Worm (Caenorhabditis elegans) whole organism, L4 larva: Measurements from ENCODE around the gene lgc-47.

Experiments
- Y105C5A.15 ChIP-seq: fragments of 200-800 bp; sonication (Bioruptor generic); IDR thresholded peaks from 2 replicates; pipeline ENCODE4 v1.3.6; 2022; ENCODE audit warnings: missing genetic modification characterization, missing compliant biosample characterization
- Y48G9A.11 ChIP-seq: fragments of 200-800 bp; sonication (Bioruptor generic); IDR thresholded peaks from 2 replicates; pipeline ENCODE4 v1.3.6; 2022; ENCODE audit warnings: missing genetic modification reagents, missing genetic modification characterization, missing compliant biosample characterization
- Y5F2A.4 ChIP-seq: fragments of 200-800 bp; sonication (Bioruptor generic); optimal IDR thresholded peaks from 2 replicates; lab custom pipeline; 2018; ENCODE audit warnings: mild to moderate bottlenecking, missing genetic modification characterization, missing compliant biosample characterization
- Y75B8A.6 ChIP-seq: fragments of 200-800 bp; sonication (Bioruptor generic); IDR thresholded peaks from 2 replicates; pipeline ENCODE4 v1.3.6; 2022; ENCODE audit warnings: missing genetic modification reagents, missing genetic modification characterization, missing compliant biosample characterization
- ZK546.5 ChIP-seq, 2 experiments: sonication (generic microtip); optimal IDR thresholded peaks; 2 replicates each; lab custom pipeline; 2017; ENCODE audit warnings: missing biosample characterization in 2 of 2, missing genetic modification characterization in 2 of 2
- aly-2 ChIP-seq: sonication (generic microtip); optimal IDR thresholded peaks from 2 replicates; lab custom pipeline; 2018; ENCODE audit warnings: missing biosample characterization, missing genetic modification characterization
- attf-4 ChIP-seq: sonication (generic microtip); optimal IDR thresholded peaks from 3 replicates; lab custom pipeline; 2017; ENCODE audit warnings: missing biosample characterization, missing genetic modification characterization
- ceh-28 ChIP-seq: fragments of 150-350 bp; optimal IDR thresholded peaks from 2 replicates; lab custom pipeline; 2014; ENCODE audit warnings: missing biosample characterization, missing genetic modification reagents, missing genetic modification characterization
- ceh-32 ChIP-seq: sonication (generic microtip); optimal IDR thresholded peaks from 2 replicates; lab custom pipeline; 2016; ENCODE audit warnings: mild to moderate bottlenecking, missing genetic modification characterization, missing compliant biosample characterization; ENCODE audit not compliant: poor library complexity
- cey-2 ChIP-seq: sonication (generic microtip); optimal IDR thresholded peaks from 3 replicates; lab custom pipeline; 2017; ENCODE audit warnings: missing genetic modification characterization, mild to moderate bottlenecking, missing compliant biosample characterization, antibody characterized with exemption, borderline replicate concordance; ENCODE audit not compliant: insufficient read depth
- ctbp-1 ChIP-seq: fragments of 200-800 bp; sonication (Bioruptor generic); IDR thresholded peaks from 2 replicates; pipeline ENCODE4 v1.3.6; 2022; ENCODE audit warnings: missing genetic modification reagents, missing genetic modification characterization, missing compliant biosample characterization
- daf-12 ChIP-seq: fragments of 150-350 bp; optimal IDR thresholded peaks from 2 replicates; lab custom pipeline; 2014; ENCODE audit warnings: missing biosample characterization, missing genetic modification reagents, missing genetic modification characterization
- dmd-8 ChIP-seq: fragments of 200-800 bp; sonication (Bioruptor generic); IDR thresholded peaks from 2 replicates; pipeline ENCODE4 v1.3.6; 2022; ENCODE audit warnings: missing genetic modification characterization, missing compliant biosample characterization
- dpl-1 ChIP-seq: fragments of 150-350 bp; optimal IDR thresholded peaks from 2 replicates; lab custom pipeline; 2014; ENCODE audit warnings: missing biosample characterization, missing genetic modification reagents, missing genetic modification characterization
- egl-27 ChIP-seq: sonication (generic microtip); optimal IDR thresholded peaks from 3 replicates; lab custom pipeline; 2017; ENCODE audit warnings: missing biosample characterization, missing genetic modification reagents, missing genetic modification characterization
- egl-43 ChIP-seq: fragments of 200-800 bp; sonication (Bioruptor generic); IDR thresholded peaks from 2 replicates; pipeline ENCODE4 v1.3.6; 2022; ENCODE audit warnings: missing genetic modification reagents, missing genetic modification characterization, missing compliant biosample characterization
- fos-1 ChIP-seq: fragments of 150-350 bp; optimal IDR thresholded peaks from 2 replicates; lab custom pipeline; 2014; ENCODE audit warnings: missing biosample characterization, missing genetic modification characterization
- hlh-11 ChIP-seq: fragments of 200-800 bp; sonication (Bioruptor generic); optimal IDR thresholded peaks from 2 replicates; lab custom pipeline; 2018; ENCODE audit warnings: mild to moderate bottlenecking, missing genetic modification characterization, missing compliant biosample characterization
- hmg-1.1 ChIP-seq: fragments of 200-800 bp; sonication (Bioruptor generic); IDR thresholded peaks from 2 replicates; pipeline ENCODE4 v1.3.6; 2022; ENCODE audit warnings: missing genetic modification reagents, missing genetic modification characterization, missing compliant biosample characterization
- jun-1 ChIP-seq: fragments of 150-350 bp; optimal IDR thresholded peaks from 2 replicates; lab custom pipeline; 2014; ENCODE audit warnings: missing biosample characterization, missing genetic modification reagents, missing genetic modification characterization
- lin-15B ChIP-seq: fragments of 150-350 bp; sonication (generic microtip); optimal IDR thresholded peaks from 3 replicates; lab custom pipeline; 2014; ENCODE audit warnings: missing biosample characterization, missing genetic modification characterization
- lin-38 ChIP-seq: fragments of 200-800 bp; sonication (Bioruptor generic); IDR thresholded peaks from 2 replicates; pipeline ENCODE4 v1.3.6; 2022; ENCODE audit warnings: missing genetic modification reagents, missing genetic modification characterization, missing compliant biosample characterization
- lir-3 ChIP-seq: sonication (generic microtip); optimal IDR thresholded peaks from 2 replicates; lab custom pipeline; 2016; ENCODE audit warnings: mild to moderate bottlenecking, missing genetic modification characterization, missing compliant biosample characterization
- lsy-2 ChIP-seq, 2 experiments: fragments of 150-350 bp in 1 of 2; sonication (generic microtip) in 1 of 2; optimal IDR thresholded peaks; 2 replicates each; lab custom pipeline; 2014 to 2017; ENCODE audit warnings: missing biosample characterization in 2 of 2, missing genetic modification characterization in 2 of 2
- madf-5 ChIP-seq, 2 experiments: fragments of 200-800 bp; sonication (Bioruptor generic); IDR thresholded peaks; 2 replicates each; pipeline ENCODE4 v1.3.6; 2022; ENCODE audit warnings: missing compliant biosample characterization in 2 of 2, missing genetic modification characterization in 2 of 2
- madf-9 ChIP-seq: fragments of 200-800 bp; sonication (Bioruptor generic); conservative IDR thresholded peaks from 2 replicates; pipeline ENCODE4 v1.3.6; 2022; ENCODE audit warnings: missing genetic modification reagents, missing genetic modification characterization, missing compliant biosample characterization
- mdl-1 ChIP-seq, 2 experiments: fragments of 150-350 bp in 1 of 2; sonication (generic microtip) in 1 of 2; optimal IDR thresholded peaks; 2 replicates each; lab custom pipeline; 2014 to 2017; ENCODE audit warnings: missing biosample characterization in 2 of 2, missing genetic modification characterization in 2 of 2
- mep-1 ChIP-seq: fragments of 150-350 bp; sonication (generic microtip); optimal IDR thresholded peaks from 3 replicates; lab custom pipeline; 2014; ENCODE audit warnings: missing biosample characterization, missing genetic modification characterization
- mes-2 ChIP-seq: sonication (generic microtip); optimal IDR thresholded peaks from 2 replicates; lab custom pipeline; 2016; ENCODE audit warnings: missing genotype, mild to moderate bottlenecking, missing genetic modification characterization, missing compliant biosample characterization; ENCODE audit not compliant: poor library complexity, severe bottlenecking
- mxl-2 ChIP-seq: fragments of 200-800 bp; sonication (Bioruptor generic); conservative IDR thresholded peaks from 2 replicates; pipeline ENCODE4 v1.3.6; 2022; ENCODE audit warnings: missing genetic modification reagents, missing genetic modification characterization, missing compliant biosample characterization
- mxl-3 ChIP-seq: fragments of 200-800 bp; sonication (Bioruptor generic); optimal IDR thresholded peaks from 2 replicates; lab custom pipeline; 2018; ENCODE audit warnings: mild to moderate bottlenecking, missing genetic modification characterization, missing compliant biosample characterization
- nhr-11 ChIP-seq: fragments of 150-350 bp; optimal IDR thresholded peaks from 2 replicates; lab custom pipeline; 2014; ENCODE audit warnings: missing biosample characterization, missing genetic modification characterization
- nhr-111 ChIP-seq: fragments of 200-800 bp; sonication (Bioruptor generic); optimal IDR thresholded peaks from 2 replicates; lab custom pipeline; 2018; ENCODE audit warnings: mild to moderate bottlenecking, missing genetic modification characterization, missing compliant biosample characterization
- nhr-237 ChIP-seq: sonication (generic microtip); optimal IDR thresholded peaks from 2 replicates; lab custom pipeline; 2017; ENCODE audit warnings: missing biosample characterization, missing genetic modification characterization
- nhr-48 ChIP-seq: sonication (generic microtip); optimal IDR thresholded peaks from 2 replicates; lab custom pipeline; 2016; ENCODE audit warnings: mild to moderate bottlenecking, missing genetic modification characterization, missing compliant biosample characterization
- nhr-6 ChIP-seq: fragments of 150-350 bp; optimal IDR thresholded peaks from 2 replicates; lab custom pipeline; 2014; ENCODE audit warnings: missing biosample characterization, missing genetic modification characterization
- pha-4 ChIP-seq, 2 experiments: fragments of 150-350 bp in 1 of 2; fragments of 200-800 bp in 1 of 2; sonication (Bioruptor generic) in 1 of 2; IDR thresholded peaks in 1 of 2; optimal IDR thresholded peaks in 1 of 2; 2 replicates each; pipeline versions ENCODE4 v1.3.6 to Lab custom; 2014 to 2022; ENCODE audit warnings: missing genetic modification characterization in 2 of 2, missing genetic modification reagents in 2 of 2, missing biosample characterization in 1 of 2, missing compliant biosample characterization in 1 of 2
- rbr-2 ChIP-seq: sonication (generic microtip); optimal IDR thresholded peaks from 2 replicates; lab custom pipeline; 2016; ENCODE audit warnings: missing genotype, missing genetic modification characterization, missing compliant biosample characterization
- saeg-2 ChIP-seq: fragments of 200-800 bp; sonication (Bioruptor generic); IDR thresholded peaks from 2 replicates; pipeline ENCODE4 v1.3.6; 2022; ENCODE audit warnings: missing genetic modification reagents, missing genetic modification characterization, missing compliant biosample characterization
- sdz-12 ChIP-seq: fragments of 200-800 bp; sonication (Bioruptor generic); optimal IDR thresholded peaks from 2 replicates; lab custom pipeline; 2018; ENCODE audit warnings: mild to moderate bottlenecking, missing genetic modification characterization, missing compliant biosample characterization
- skn-1 ChIP-seq: fragments of 150-350 bp; optimal IDR thresholded peaks from 2 replicates; lab custom pipeline; 2014; ENCODE audit warnings: missing biosample characterization, missing genetic modification characterization
- snpc-1.2 ChIP-seq: fragments of 200-800 bp; sonication (Bioruptor generic); IDR thresholded peaks from 2 replicates; pipeline ENCODE4 v1.3.6; 2022; ENCODE audit warnings: missing genetic modification reagents, missing genetic modification characterization, missing compliant biosample characterization
- snpc-4 ChIP-seq: fragments of 150-350 bp; optimal IDR thresholded peaks from 2 replicates; lab custom pipeline; 2014; ENCODE audit warnings: missing biosample characterization, missing genetic modification characterization
- tag-97 ChIP-seq: fragments of 200-800 bp; sonication (Bioruptor generic); IDR thresholded peaks from 2 replicates; pipeline ENCODE4 v1.3.6; 2022; ENCODE audit warnings: missing genetic modification characterization, missing compliant biosample characterization
- tra-1 ChIP-seq: fragments of 200-800 bp; sonication (Bioruptor generic); IDR thresholded peaks from 2 replicates; pipeline ENCODE4 v1.3.6; 2022; ENCODE audit warnings: missing genetic modification reagents, missing genetic modification characterization, missing compliant biosample characterization
- unc-130 ChIP-seq: sonication (generic microtip); optimal IDR thresholded peaks from 2 replicates; lab custom pipeline; 2016; ENCODE audit warnings: missing genetic modification reagents, missing genetic modification characterization, missing compliant biosample characterization
- vab-7 ChIP-seq: fragments of 200-800 bp; sonication (Bioruptor generic); IDR thresholded peaks from 2 replicates; pipeline ENCODE4 v1.3.6; 2022; ENCODE audit warnings: missing genetic modification reagents, missing genetic modification characterization, missing compliant biosample characterization
- zfp-2 ChIP-seq: sonication (generic microtip); optimal IDR thresholded peaks from 2 replicates; lab custom pipeline; 2016; ENCODE audit warnings: mild to moderate bottlenecking, missing genetic modification characterization, missing compliant biosample characterization
- zfp-3 ChIP-seq: fragments of 200-800 bp; sonication (Bioruptor generic); conservative IDR thresholded peaks from 2 replicates; pipeline ENCODE4 v1.3.6; 2022; ENCODE audit warnings: missing genetic modification reagents, missing genetic modification characterization, missing compliant biosample characterization
- zip-11 ChIP-seq: fragments of 200-800 bp; sonication (Bioruptor generic); IDR thresholded peaks from 2 replicates; pipeline ENCODE4 v1.3.6; 2022; ENCODE audit warnings: missing genetic modification characterization, missing compliant biosample characterization
- ztf-11 ChIP-seq: fragments of 150-350 bp; optimal IDR thresholded peaks from 2 replicates; lab custom pipeline; 2014; ENCODE audit warnings: missing biosample characterization, missing genetic modification characterization

The lgc-47 gene

DNA sequence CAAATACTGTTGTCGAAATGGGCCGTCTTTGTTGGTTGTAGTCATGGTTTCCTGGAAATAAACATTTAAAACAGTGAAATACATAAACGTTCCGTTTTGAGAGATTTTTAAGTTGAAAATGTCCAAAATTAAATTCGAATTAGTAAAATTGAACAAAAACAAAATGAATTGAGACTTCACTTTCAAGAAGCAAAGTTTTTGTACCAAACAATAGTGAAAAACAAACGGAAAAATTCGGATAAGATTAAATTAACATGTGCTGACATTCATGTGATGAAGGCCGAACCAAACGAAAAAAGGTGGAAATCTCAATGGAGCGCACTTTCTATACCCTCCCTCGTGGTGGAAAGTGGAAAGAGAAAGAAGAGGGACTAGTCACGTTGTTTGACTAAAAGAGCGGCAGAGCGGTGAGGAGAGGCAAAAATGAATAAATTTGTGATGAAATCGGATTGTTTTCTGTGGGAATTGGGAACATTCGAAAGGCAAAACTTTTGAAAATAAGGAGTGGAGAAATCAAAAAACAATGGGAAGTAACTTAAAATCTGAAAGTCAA, 30.6 kb upstream of the lgc-47 start, which contains the start of gene ipla-2 (continued):
- TF ChIP-seq hmg-1.1 (peak; percentile 64), sdz-12 (GFP tag; lab: Kevin White, UChicago) (no peak), ceh-32 (tag; lab: Kevin White, UChicago) (no peak), lir-3 (tag; lab: Kevin White, UChicago) (no peak), mxl-2 (GFP tag; lab: Robert Waterston, UW) (no peak), zfp-3 (no peak), unc-130 (GFP tag; lab: Kevin White, UChicago) (no peak), attf-4 (tag; lab: Kevin White, UChicago) (no peak), zip-11 (GFP tag; lab: Robert Waterston, UW) (no peak), Y105C5A.15 (GFP tag; lab: Robert Waterston, UW) (no peak), dmd-8 (GFP tag; lab: Robert Waterston, UW) (no peak), dpl-1 (peak; percentile 45), lsy-2 (tag; optimal IDR thresholded peaks at IDR 0.05; lab: Kevin White, UChicago) (peak; percentile 23 to 78), skn-1 (tag; lab: Kevin White, UChicago) (no peak), nhr-6 (tag; lab: Kevin White, UChicago) (peak; percentile 67), mxl-3 (GFP tag; lab: Kevin White, UChicago) (peak; percentile 95), egl-43 (GFP tag; lab: Robert Waterston, UW) (no peak), rbr-2 (tag; lab: Kevin White, UChicago) (peak; percentile 48), pha-4 (GFP tag; IDR thresholded peaks at IDR 0.05; lab: Robert Waterston, UW) (no peak), pha-4 (tag; optimal IDR thresholded peaks at IDR 0.05; lab: Kevin White, UChicago) (peak; percentile 64), ZK546.5 (tag; optimal IDR thresholded peaks at IDR 0.05; lab: Kevin White, UChicago) (no peak), snpc-4 (no peak), aly-2 (tag; lab: Kevin White, UChicago) (no peak), Y48G9A.11 (GFP tag; lab: Robert Waterston, UW) (no peak), ctbp-1 (GFP tag; lab: Robert Waterston, UW) (peak; percentile 27; the same call in 1 of the 2 replicates), tag-97 (GFP tag; lab: Robert Waterston, UW) (no peak), zfp-2 (tag; lab: Kevin White, UChicago) (no peak), cey-2 (tag; lab: Kevin White, UChicago) (no peak), egl-27 (tag; lab: Kevin White, UChicago) (no peak), nhr-111 (GFP tag; lab: Kevin White, UChicago) (no peak), jun-1 (tag; lab: Kevin White, UChicago) (no peak), Y75B8A.6 (GFP tag; lab: Robert Waterston, UW) (no peak), nhr-48 (tag; lab: Kevin White, UChicago) (no peak), tra-1 (GFP tag; lab: Robert Waterston, UW) (no peak; the same call in 1 of the 2 replicates), fos-1 (tag; lab: Kevin White, UChicago) (no peak), daf-12 (tag; lab: Kevin White, UChicago) (no peak), mes-2 (peak; percentile 75), nhr-237 (no peak), madf-5 (GFP tag; IDR thresholded peaks at IDR 0.05; lab: Robert Waterston, UW) (no peak), mep-1 (tag; lab: Kevin White, UChicago) (no peak), snpc-1.2 (GFP tag; lab: Robert Waterston, UW) (no peak), nhr-11 (tag; lab: Kevin White, UChicago) (peak; percentile 83), vab-7 (GFP tag; lab: Robert Waterston, UW) (no peak), lin-38 (GFP tag; lab: Robert Waterston, UW) (peak; percentile 86), ztf-11 (no peak), madf-9 (0 out of 2 replicates have a peak, but pooled peaks have one; percentile 38), hlh-11 (tag; lab: Kevin White, UChicago) (peak; percentile 82), mdl-1 (tag; optimal IDR thresholded peaks at IDR 0.05; lab: Kevin White, UChicago) (peak; percentile 58 to 96), lin-15B (tag; lab: Kevin White, UChicago) (no peak), Y5F2A.4 (no peak), ceh-28 (tag; lab: Kevin White, UChicago) (no peak), saeg-2 (GFP tag; lab: Robert Waterston, UW) (no peak)
